Fruit fly (Drosophila melanogaster) whole organism, prepupa: ENCODE measurements around the gene CG34125.
A peak's percentile ranks its signal among the peaks of the same experiment; 100 is the strongest.

Experiments
- Blimp-1 ChIP-seq: fragments of 200-800 bp; sonication (Bioruptor generic); optimal IDR thresholded peaks from 3 replicates; lab custom pipeline; 2017; ENCODE audit warnings: missing biosample characterization, missing genetic modification characterization, mild to moderate bottlenecking, moderate library complexity, missing genetic modification reagents
- CG11902 ChIP-seq: fragments of 200-800 bp; sonication (Bioruptor generic); optimal IDR thresholded peaks from 3 replicates; lab custom pipeline; 2016; ENCODE audit warnings: missing biosample characterization, missing genetic modification characterization
- CG1621 ChIP-seq: fragments of 200-800 bp; sonication (Bioruptor generic); optimal IDR thresholded peaks from 3 replicates; lab custom pipeline; 2018; ENCODE audit warnings: missing biosample characterization, mild to moderate bottlenecking, missing genetic modification characterization
- CG16779 ChIP-seq: fragments of 200-800 bp; sonication (Bioruptor generic); optimal IDR thresholded peaks from 3 replicates; lab custom pipeline; 2017; ENCODE audit warnings: missing biosample characterization, mild to moderate bottlenecking, missing genetic modification characterization
- CG3032 ChIP-seq: fragments of 200-800 bp; optimal IDR thresholded peaks from 2 replicates; lab custom pipeline; 2019; ENCODE audit warnings: missing biosample characterization, mild to moderate bottlenecking, missing genetic modification characterization, moderate library complexity
- CG31627 ChIP-seq: fragments of 200-800 bp; sonication (Bioruptor generic); optimal IDR thresholded peaks from 3 replicates; lab custom pipeline; 2016; ENCODE audit warnings: missing biosample characterization, missing genetic modification characterization
- CG32006 ChIP-seq: fragments of 200-800 bp; sonication (Bioruptor generic); optimal IDR thresholded peaks from 3 replicates; lab custom pipeline; 2017; ENCODE audit warnings: missing biosample characterization, mild to moderate bottlenecking, missing genetic modification characterization
- CG6163 ChIP-seq: fragments of 200-800 bp; sonication (Bioruptor generic); IDR thresholded peaks from 3 replicates; pipeline ENCODE4 v1.3.6; 2022; ENCODE audit warnings: missing biosample characterization, missing genetic modification characterization
- CG6276 ChIP-seq: fragments of 200-800 bp; sonication (Bioruptor generic); optimal IDR thresholded peaks from 2 replicates; lab custom pipeline; 2017; ENCODE audit warnings: missing biosample characterization, mild to moderate bottlenecking, missing genetic modification characterization
- CG6808 ChIP-seq: fragments of 200-800 bp; sonication (Bioruptor generic); optimal IDR thresholded peaks from 3 replicates; lab custom pipeline; 2017; ENCODE audit warnings: missing biosample characterization, missing genetic modification characterization, mild to moderate bottlenecking, moderate library complexity, missing genetic modification reagents
- CG7368 ChIP-seq: fragments of 200-800 bp; sonication (Bioruptor generic); optimal IDR thresholded peaks from 3 replicates; lab custom pipeline; 2016; ENCODE audit warnings: missing biosample characterization, missing genetic modification characterization
- CG8319 ChIP-seq: fragments of 200-800 bp; sonication (Bioruptor generic); optimal IDR thresholded peaks from 3 replicates; lab custom pipeline; 2016; ENCODE audit warnings: missing biosample characterization, missing genetic modification characterization
- CG9139 ChIP-seq: fragments of 200-800 bp; sonication (Bioruptor generic); optimal IDR thresholded peaks from 3 replicates; lab custom pipeline; 2017; ENCODE audit warnings: missing biosample characterization, mild to moderate bottlenecking, missing genetic modification characterization
- Eip75B ChIP-seq: fragments of 200-800 bp; sonication (Bioruptor generic); optimal IDR thresholded peaks from 3 replicates; lab custom pipeline; 2016; ENCODE audit warnings: missing biosample characterization, missing genetic modification characterization
- Eip78C ChIP-seq: fragments of 200-800 bp; sonication (Bioruptor generic); peaks from one replicate; lab custom pipeline; 2016; ENCODE audit warnings: missing biosample characterization, missing genetic modification characterization
- Eip93F ChIP-seq: fragments of 200-800 bp; sonication (Bioruptor generic); optimal IDR thresholded peaks from 2 replicates; lab custom pipeline; 2016; ENCODE audit warnings: missing biosample characterization, mild to moderate bottlenecking, missing genetic modification characterization
- Ets96B ChIP-seq: fragments of 200-800 bp; optimal IDR thresholded peaks from 2 replicates; lab custom pipeline; 2019; ENCODE audit warnings: missing biosample characterization, mild to moderate bottlenecking, missing genetic modification characterization, moderate library complexity
- Gug ChIP-seq: fragments of 200-800 bp; sonication (Bioruptor generic); IDR thresholded peaks from 2 replicates; pipeline ENCODE4 v1.3.6; 2022; ENCODE audit warnings: missing biosample characterization, missing genetic modification characterization
- Hr39 ChIP-seq: fragments of 200-800 bp; sonication (Bioruptor generic); optimal IDR thresholded peaks from 2 replicates; lab custom pipeline; 2016; ENCODE audit warnings: missing biosample characterization, missing genetic modification characterization
- Hr4 ChIP-seq: fragments of 200-800 bp; sonication (Bioruptor generic); optimal IDR thresholded peaks from 3 replicates; lab custom pipeline; 2016; ENCODE audit warnings: missing biosample characterization, missing genetic modification characterization
- Lpt ChIP-seq: fragments of 200-800 bp; sonication (Bioruptor generic); optimal IDR thresholded peaks from 3 replicates; lab custom pipeline; 2016; ENCODE audit warnings: missing biosample characterization, missing genetic modification characterization
- Smox ChIP-seq: fragments of 200-800 bp; sonication (Bioruptor generic); optimal IDR thresholded peaks from 3 replicates; lab custom pipeline; 2016; ENCODE audit warnings: missing biosample characterization, missing genetic modification characterization
- achi ChIP-seq: fragments of 200-800 bp; sonication (Bioruptor generic); optimal IDR thresholded peaks from 3 replicates; lab custom pipeline; 2016; ENCODE audit warnings: missing biosample characterization, missing genetic modification characterization
- acj6 ChIP-seq: fragments of 200-800 bp; sonication (Bioruptor generic); optimal IDR thresholded peaks from 3 replicates; lab custom pipeline; 2016; ENCODE audit warnings: missing biosample characterization, missing genetic modification characterization
- cyc ChIP-seq: fragments of 200-800 bp; sonication (Bioruptor generic); optimal IDR thresholded peaks from 3 replicates; lab custom pipeline; 2016; ENCODE audit warnings: missing biosample characterization, missing genetic modification characterization
- dac ChIP-seq: fragments of 200-800 bp; sonication (Bioruptor generic); optimal IDR thresholded peaks from 2 replicates; lab custom pipeline; 2017; ENCODE audit warnings: missing biosample characterization, mild to moderate bottlenecking, missing genetic modification characterization
- dsx ChIP-seq: fragments of 200-800 bp; optimal IDR thresholded peaks from 3 replicates; lab custom pipeline; 2019; ENCODE audit warnings: missing biosample characterization, mild to moderate bottlenecking, missing genetic modification characterization, moderate library complexity; ENCODE audit not compliant: poor library complexity, severe bottlenecking
- esn ChIP-seq: fragments of 200-800 bp; sonication (Bioruptor generic); optimal IDR thresholded peaks from 2 replicates; lab custom pipeline; 2016; ENCODE audit warnings: missing biosample characterization, mild to moderate bottlenecking, missing genetic modification characterization, moderate library complexity
- fd59A ChIP-seq: fragments of 200-800 bp; sonication (Bioruptor generic); optimal IDR thresholded peaks from 2 replicates; lab custom pipeline; 2017; ENCODE audit warnings: missing biosample characterization, mild to moderate bottlenecking, missing genetic modification characterization, missing genetic modification reagents
- fd85E ChIP-seq: fragments of 200-800 bp; sonication (Bioruptor generic); optimal IDR thresholded peaks from 3 replicates; lab custom pipeline; 2016; ENCODE audit warnings: missing biosample characterization, missing genetic modification characterization
- fkh ChIP-seq: fragments of 200-800 bp; sonication (Bioruptor generic); optimal IDR thresholded peaks from 3 replicates; lab custom pipeline; 2017; ENCODE audit warnings: missing biosample characterization, mild to moderate bottlenecking, missing genetic modification characterization, moderate library complexity
- lz ChIP-seq: fragments of 200-800 bp; sonication (Bioruptor generic); optimal IDR thresholded peaks from 3 replicates; lab custom pipeline; 2016; ENCODE audit warnings: missing biosample characterization, missing genetic modification characterization
- net ChIP-seq: fragments of 200-800 bp; sonication (Bioruptor generic); optimal IDR thresholded peaks from 3 replicates; lab custom pipeline; 2016; ENCODE audit warnings: missing biosample characterization, missing genetic modification characterization
- pdm3 ChIP-seq: fragments of 200-800 bp; sonication (Bioruptor generic); optimal IDR thresholded peaks from 3 replicates; lab custom pipeline; 2016; ENCODE audit warnings: missing biosample characterization, missing genetic modification characterization
- ss ChIP-seq, 2 experiments: fragments of 200-800 bp; sonication (Bioruptor generic); optimal IDR thresholded peaks; 2 replicates in 1 of 2; 3 replicates in 1 of 2; lab custom pipeline; 2017 to 2018; ENCODE audit warnings: mild to moderate bottlenecking in 2 of 2, missing biosample characterization in 2 of 2, missing genetic modification characterization in 2 of 2, moderate library complexity in 1 of 2
- svp ChIP-seq: fragments of 200-800 bp; sonication (Bioruptor generic); peaks from one replicate; lab custom pipeline; 2016; ENCODE audit warnings: missing biosample characterization, missing genetic modification characterization
- vri ChIP-seq: fragments of 200-800 bp; sonication (Bioruptor generic); optimal IDR thresholded peaks from 3 replicates; lab custom pipeline; 2016; ENCODE audit warnings: missing biosample characterization, mild to moderate bottlenecking, missing genetic modification characterization

Gene CG34125

DNA sequence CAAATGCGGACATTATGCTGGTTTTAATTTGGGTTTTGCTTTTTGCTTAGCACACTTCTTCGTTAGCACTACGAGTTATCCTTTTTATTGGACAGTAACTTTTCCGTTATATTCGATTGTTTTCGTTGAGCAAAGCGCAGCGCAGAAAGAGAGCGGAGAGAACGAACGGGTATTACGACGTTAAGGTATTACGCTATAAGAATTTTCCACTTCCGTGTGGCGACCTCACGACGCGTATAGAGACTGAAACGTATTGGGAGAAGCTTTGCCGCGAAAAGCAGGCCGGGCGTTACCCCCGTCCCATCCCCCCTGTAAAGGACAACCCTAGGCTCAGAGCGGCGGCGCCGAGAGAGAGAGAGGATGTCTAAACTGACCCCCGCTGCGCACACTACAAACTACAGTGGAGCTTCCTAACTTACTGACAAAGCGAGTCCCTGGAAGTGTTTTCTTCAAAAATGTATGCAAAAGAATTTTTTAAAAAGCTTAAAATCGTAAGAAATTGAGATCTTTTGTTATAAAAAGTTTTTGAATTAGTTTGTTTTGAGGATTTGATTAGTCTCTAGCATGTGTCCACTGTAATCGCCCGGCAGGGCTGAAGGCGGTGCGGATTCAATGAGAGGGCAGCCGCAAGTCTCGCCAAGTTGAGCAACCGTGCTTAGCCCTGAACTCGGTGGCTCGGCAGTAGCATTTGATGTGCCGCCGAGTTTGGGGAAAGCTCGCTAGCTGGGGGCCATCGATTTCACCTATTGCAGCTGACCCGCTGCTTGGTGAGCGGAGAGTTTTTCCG lies 39.4 kb downstream of the CG34125 start (continued):
- TF ChIP-seq acj6 (GFP tag; lab: Kevin White, UChicago) (peak; percentile 88), Lpt (GFP tag; lab: Kevin White, UChicago) (peak; percentile 69), Eip75B (peak; percentile 88), CG3032 (tag; lab: Kevin White, UChicago) (peak; percentile 88), CG31627 (GFP tag; lab: Kevin White, UChicago) (peak; percentile 90), CG8319 (GFP tag; lab: Kevin White, UChicago) (peak; percentile 86), dac (GFP tag; lab: Kevin White, UChicago) (peak; percentile 60), achi (GFP tag; lab: Kevin White, UChicago) (peak; percentile 91), fd59A (peak; percentile 81), CG9139 (GFP tag; lab: Kevin White, UChicago) (peak; percentile 76), CG1621 (tag; lab: Kevin White, UChicago) (peak; percentile 85), lz (GFP tag; lab: Kevin White, UChicago) (peak; percentile 89), Gug (peak; percentile 86), CG11902 (peak; percentile 76), net (peak; percentile 87), esn (GFP tag; lab: Kevin White, UChicago) (peak; percentile 91), cyc (GFP tag; lab: Kevin White, UChicago) (peak; percentile 88), CG32006 (GFP tag; lab: Kevin White, UChicago) (peak; percentile 88), Hr4 (GFP tag; lab: Kevin White, UChicago) (peak; percentile 91), fkh (peak; percentile 58), dsx (peak; percentile 88), Hr39 (GFP tag; lab: Kevin White, UChicago) (peak; percentile 91), ss (GFP tag; optimal IDR thresholded peaks at IDR 0.05; lab: Kevin White, UChicago) (peak; percentile 85 to 87), CG7368 (GFP tag; lab: Kevin White, UChicago) (peak; percentile 87), vri (GFP tag; lab: Kevin White, UChicago) (peak; percentile 73), fd85E (peak; percentile 56), Smox (GFP tag; lab: Kevin White, UChicago) (peak; percentile 84), pdm3 (peak; percentile 91)

DNA sequence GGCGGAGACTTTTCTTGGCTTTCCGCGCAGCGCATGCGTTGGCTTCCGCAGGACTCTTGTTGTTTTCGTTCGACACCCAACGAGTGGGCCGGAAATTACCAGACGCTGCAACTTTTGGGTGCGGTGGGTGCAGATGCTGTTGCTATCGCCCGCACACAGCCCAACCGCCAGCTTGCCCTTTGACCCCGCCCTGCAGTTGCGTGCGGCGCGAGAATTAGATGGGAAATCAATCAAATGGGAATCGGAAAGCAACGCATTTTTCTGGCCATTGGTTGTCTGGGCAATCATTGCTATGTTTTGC lies 39.9 kb downstream of the CG34125 start:
- TF ChIP-seq CG9139 (GFP tag; lab: Kevin White, UChicago) (no peak), CG6276 (no peak), esn (GFP tag; lab: Kevin White, UChicago) (no peak), CG6808 (GFP tag; lab: Kevin White, UChicago) (no peak), CG6163 (no peak), CG31627 (GFP tag; lab: Kevin White, UChicago) (no peak), fd59A (no peak), CG8319 (GFP tag; lab: Kevin White, UChicago) (no peak)
- TF ChIP-seq, all 60 proteins: peak for 0

DNA sequence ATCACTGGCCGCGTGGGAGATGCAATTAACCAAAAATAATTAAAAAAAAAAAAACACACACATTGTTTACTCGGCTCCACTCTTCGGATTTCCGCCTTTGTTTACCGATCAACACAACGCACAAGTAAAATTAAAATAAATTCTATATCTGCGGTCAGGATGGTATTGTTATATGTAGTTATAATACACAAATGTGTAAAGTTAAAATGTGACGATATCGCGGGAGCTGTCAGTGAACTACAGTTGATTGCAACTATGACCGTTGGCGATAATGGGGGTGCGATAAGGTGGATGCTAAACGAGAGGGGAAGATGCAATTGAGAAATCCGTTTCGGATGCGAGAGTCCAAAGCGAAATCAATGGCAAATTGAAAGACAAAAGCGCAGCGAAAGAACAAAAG lies 40.9 kb downstream of the CG34125 start:
- TF ChIP-seq net = no peak
- no peak for TF ChIP-seq Blimp-1
- TF ChIP-seq CG16779 = no peak
- TF ChIP-seq Eip93F (GFP tag; lab: Kevin White, UChicago) = no peak
- no peak for TF ChIP-seq CG9139 (GFP tag; lab: Kevin White, UChicago)
- peak; percentile 70 for TF ChIP-seq svp (GFP tag; lab: Kevin White, UChicago)
- no peak for TF ChIP-seq Hr4 (GFP tag; lab: Kevin White, UChicago)
- TF ChIP-seq CG7368 (GFP tag; lab: Kevin White, UChicago) = no peak
- peak; percentile 10 for TF ChIP-seq vri (GFP tag; lab: Kevin White, UChicago)
- peak; percentile 70 for TF ChIP-seq Eip78C (GFP tag; lab: Kevin White, UChicago)
- no peak for TF ChIP-seq Ets96B (tag; lab: Kevin White, UChicago)
